Fruit fly (Drosophila melanogaster): ENCODE results near the gene CG8097.

DNA sequence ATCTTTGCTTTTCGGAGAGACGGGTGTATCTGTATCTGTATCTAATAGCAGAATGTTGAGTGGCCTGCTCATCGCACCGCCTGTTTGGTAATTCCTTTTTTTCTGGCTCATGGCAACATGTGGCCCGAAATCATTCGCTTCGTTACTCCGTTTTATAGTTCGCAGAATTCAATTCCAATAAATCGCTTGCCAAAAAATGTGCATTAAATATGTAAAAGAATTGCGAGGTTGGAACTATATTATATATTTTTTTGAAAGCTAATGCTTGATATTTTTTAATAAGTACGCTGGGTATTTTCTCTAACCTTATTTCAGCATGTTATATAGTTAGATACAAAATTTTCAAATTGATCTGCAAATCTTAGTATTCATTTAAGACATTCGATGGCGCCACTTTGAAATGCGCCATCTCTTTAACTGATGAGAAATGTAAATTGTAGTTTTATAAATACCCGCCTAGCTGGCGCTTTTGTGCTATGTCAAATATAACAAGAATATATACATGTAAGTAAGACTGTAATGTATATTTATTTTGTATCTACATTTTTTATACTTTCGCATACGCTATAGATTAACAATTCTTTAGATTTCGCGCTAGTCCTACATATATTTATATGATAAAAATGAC, 11.4 kb downstream of the CG8097 start:
- no peak for TF ChIP-seq psq (optimal IDR thresholded peaks at IDR 0.05)
- no peak for TF ChIP-seq pan (optimal IDR thresholded peaks at IDR 0.05)
- TF ChIP-seq CG8478 (optimal IDR thresholded peaks at IDR 0.05): no peak
- no peak for TF ChIP-seq usp (GFP tag; optimal IDR thresholded peaks at IDR 0.05)
- TF ChIP-seq EcR (GFP tag; optimal IDR thresholded peaks at IDR 0.05): no peak
- TF ChIP-seq Dll (optimal IDR thresholded peaks at IDR 0.05): no peak
